Worm (Caenorhabditis elegans) whole organism, L2 larva: ENCODE results near the gene ZK783.7.

Experiments used
- F13H6.1 ChIP-seq: sonication (generic microtip); optimal IDR thresholded peaks from 2 replicates; lab custom pipeline; 2016; ENCODE audit warnings: missing genetic modification characterization, missing compliant biosample characterization
- nhr-237 ChIP-seq: fragments of 150-350 bp; optimal IDR thresholded peaks from 2 replicates; lab custom pipeline; 2014; ENCODE audit warnings: missing biosample characterization, missing genetic modification characterization
- nhr-6 ChIP-seq: fragments of 150-350 bp; optimal IDR thresholded peaks from 2 replicates; lab custom pipeline; 2014; ENCODE audit warnings: missing biosample characterization, missing genetic modification characterization

- no peak for TF ChIP-seq F13H6.1 (tag; lab: Kevin White, UChicago)
- TF ChIP-seq nhr-6 (tag; lab: Kevin White, UChicago), result no peak
- TF ChIP-seq nhr-237 (tag; lab: Kevin White, UChicago), result no peak
Observed at ce11 chrIII:7672411-7672810, 15.9 kb downstream of the ZK783.7 start.
